Fruit fly (Drosophila melanogaster) whole organism, embryonic: ENCODE results near the gene CG4230.
A peak's percentile ranks its signal among the peaks of the same experiment; 100 is the strongest.

Experiments
- Bgb ChIP-seq: fragments of 200-800 bp; sonication (Bioruptor generic); IDR thresholded peaks from 2 replicates; pipeline ENCODE4 v1.3.6; 2022; ENCODE audit warnings: missing biosample characterization, missing genetic modification characterization; ENCODE audit not compliant: partially characterized antibody
- Blimp-1 ChIP-seq: fragments of 200-800 bp; sonication (Bioruptor generic); optimal IDR thresholded peaks from 3 replicates; lab custom pipeline; 2018; ENCODE audit warnings: missing biosample characterization, missing genetic modification characterization, mild to moderate bottlenecking, moderate library complexity, missing genetic modification reagents
- CG10321 ChIP-seq: fragments of 200-800 bp; sonication (Bioruptor generic); IDR thresholded peaks from 2 replicates; pipeline ENCODE4 v1.3.6; 2022; ENCODE audit warnings: missing biosample characterization, missing genetic modification characterization
- CG12391 ChIP-seq: fragments of 200-800 bp; sonication (Bioruptor generic); optimal IDR thresholded peaks from 3 replicates; lab custom pipeline; 2018; ENCODE audit warnings: missing biosample characterization, mild to moderate bottlenecking, missing genetic modification characterization, moderate library complexity
- CG12769 ChIP-seq: fragments of 200-800 bp; sonication (Bioruptor generic); optimal IDR thresholded peaks from 2 replicates; lab custom pipeline; 2019; ENCODE audit warnings: missing biosample characterization, mild to moderate bottlenecking, missing genetic modification characterization, moderate library complexity
- CG13287 ChIP-seq: fragments of 200-800 bp; sonication (Bioruptor generic); IDR thresholded peaks from 2 replicates; pipeline ENCODE4 v1.3.6; 2022; ENCODE audit warnings: missing biosample characterization, missing genetic modification characterization; ENCODE audit not compliant: partially characterized antibody
- CG13424 ChIP-seq: fragments of 200-800 bp; sonication (Bioruptor generic); optimal IDR thresholded peaks from 2 replicates; lab custom pipeline; 2019; ENCODE audit warnings: missing biosample characterization, mild to moderate bottlenecking, missing genetic modification characterization, moderate library complexity
- CG13894 ChIP-seq: fragments of 200-800 bp; sonication (Bioruptor generic); optimal IDR thresholded peaks from 3 replicates; lab custom pipeline; 2018; ENCODE audit warnings: missing biosample characterization, mild to moderate bottlenecking, missing genetic modification characterization, moderate library complexity
- CG1603 ChIP-seq: fragments of 200-800 bp; sonication (Bioruptor generic); optimal IDR thresholded peaks from 2 replicates; lab custom pipeline; 2019; ENCODE audit warnings: missing biosample characterization, mild to moderate bottlenecking, missing genetic modification characterization, moderate library complexity
- CG16813 ChIP-seq: fragments of 200-800 bp; sonication (Bioruptor generic); IDR thresholded peaks from 3 replicates; pipeline ENCODE4 v1.3.6; 2022; ENCODE audit warnings: missing biosample characterization, missing genetic modification characterization; ENCODE audit not compliant: partially characterized antibody
- CG30020 ChIP-seq: fragments of 200-800 bp; optimal IDR thresholded peaks from 2 replicates; lab custom pipeline; 2019; ENCODE audit warnings: missing biosample characterization, mild to moderate bottlenecking, missing genetic modification characterization, moderate library complexity
- CG34224 ChIP-seq: fragments of 200-800 bp; sonication (Bioruptor generic); IDR thresholded peaks from 3 replicates; pipeline ENCODE4 v1.3.6; 2022; ENCODE audit warnings: missing biosample characterization, missing genetic modification characterization; ENCODE audit not compliant: partially characterized antibody
- CG3847 ChIP-seq: fragments of 200-800 bp; sonication (Bioruptor generic); IDR thresholded peaks from 2 replicates; pipeline ENCODE4 v1.3.6; 2022; ENCODE audit warnings: missing biosample characterization, missing genetic modification characterization
- CG42726 ChIP-seq: fragments of 200-800 bp; sonication (Bioruptor generic); IDR thresholded peaks from 2 replicates; pipeline ENCODE4 v1.3.6; 2022; ENCODE audit warnings: missing biosample characterization, missing genetic modification characterization; ENCODE audit not compliant: partially characterized antibody
- CG4360 ChIP-seq: fragments of 200-800 bp; sonication (Bioruptor generic); IDR thresholded peaks from 2 replicates; pipeline ENCODE4 v1.3.6; 2022; ENCODE audit warnings: missing biosample characterization, missing genetic modification characterization
- CG6813 ChIP-seq: fragments of 200-800 bp; sonication (Bioruptor generic); optimal IDR thresholded peaks from 2 replicates; lab custom pipeline; 2017; ENCODE audit warnings: missing biosample characterization, missing genetic modification characterization, mild to moderate bottlenecking, moderate library complexity, missing genetic modification reagents
- CG8290 ChIP-seq, 3 experiments: fragments of 200-800 bp; sonication (Bioruptor generic); optimal IDR thresholded peaks; 2 replicates each; lab custom pipeline; 2016 to 2019; ENCODE audit warnings: missing biosample characterization in 3 of 3, missing genetic modification characterization in 3 of 3, mild to moderate bottlenecking in 2 of 3, moderate library complexity in 1 of 3
- Dad ChIP-seq: fragments of 200-800 bp; sonication (Bioruptor generic); optimal IDR thresholded peaks from 3 replicates; lab custom pipeline; 2016; ENCODE audit warnings: missing biosample characterization, missing genetic modification characterization
- Doc3 ChIP-seq: fragments of 200-800 bp; sonication (Bioruptor generic); IDR thresholded peaks from 3 replicates; pipeline ENCODE4 v1.3.6; 2022; ENCODE audit warnings: missing biosample characterization, missing genetic modification characterization; ENCODE audit not compliant: partially characterized antibody
- Fer3 ChIP-seq: fragments of 200-800 bp; sonication (Bioruptor generic); optimal IDR thresholded peaks from 2 replicates; lab custom pipeline; 2018; ENCODE audit warnings: missing biosample characterization, mild to moderate bottlenecking, missing genetic modification characterization, moderate library complexity
- HmgZ ChIP-seq: fragments of 200-800 bp; sonication (Bioruptor generic); optimal IDR thresholded peaks from 2 replicates; lab custom pipeline; 2018; ENCODE audit warnings: missing biosample characterization, mild to moderate bottlenecking, missing genetic modification characterization
- Hmr ChIP-seq: fragments of 200-800 bp; sonication (Bioruptor generic); optimal IDR thresholded peaks from 3 replicates; lab custom pipeline; 2017; ENCODE audit warnings: mild to moderate bottlenecking, missing biosample characterization, missing genetic modification reagents, missing genetic modification characterization
- Myb ChIP-seq: fragments of 200-800 bp; sonication (Bioruptor generic); optimal IDR thresholded peaks from 2 replicates; lab custom pipeline; 2016; ENCODE audit warnings: missing biosample characterization, missing genetic modification characterization
- NFAT ChIP-seq: fragments of 200-800 bp; sonication (Bioruptor generic); IDR thresholded peaks from 2 replicates; pipeline ENCODE4 v1.3.6; 2022; ENCODE audit warnings: missing biosample characterization, missing genetic modification characterization
- NK7.1 ChIP-seq: fragments of 200-800 bp; sonication (Bioruptor generic); optimal IDR thresholded peaks from 3 replicates; lab custom pipeline; 2016; ENCODE audit warnings: missing biosample characterization, missing genetic modification characterization
- Neu2 ChIP-seq: fragments of 200-800 bp; sonication (Bioruptor generic); optimal IDR thresholded peaks from 3 replicates; lab custom pipeline; 2016; ENCODE audit warnings: missing biosample characterization, missing genetic modification characterization, borderline replicate concordance
- Oaz ChIP-seq: fragments of 200-800 bp; sonication (Bioruptor generic); IDR thresholded peaks from 2 replicates; pipeline ENCODE4 v1.3.6; 2022; ENCODE audit warnings: missing biosample characterization, missing genetic modification characterization
- Opbp ChIP-seq: fragments of 200-800 bp; sonication (Bioruptor generic); IDR thresholded peaks from 3 replicates; pipeline ENCODE4 v1.3.6; 2022; ENCODE audit warnings: missing biosample characterization, missing genetic modification characterization; ENCODE audit not compliant: partially characterized antibody
- PHDP ChIP-seq: fragments of 200-800 bp; sonication (Bioruptor generic); optimal IDR thresholded peaks from 3 replicates; lab custom pipeline; 2018; ENCODE audit warnings: missing biosample characterization, mild to moderate bottlenecking, missing genetic modification characterization, moderate library complexity
- Spps ChIP-seq: fragments of 200-800 bp; sonication (Bioruptor generic); optimal IDR thresholded peaks from 2 replicates; lab custom pipeline; 2018; ENCODE audit warnings: missing biosample characterization, mild to moderate bottlenecking, missing genetic modification characterization
- Xrp1 ChIP-seq: fragments of 200-800 bp; sonication (Bioruptor generic); IDR thresholded peaks from 2 replicates; pipeline ENCODE4 v1.3.6; 2022; ENCODE audit warnings: missing biosample characterization, missing genetic modification characterization
- ap ChIP-seq: fragments of 200-800 bp; sonication (Bioruptor generic); IDR thresholded peaks from 2 replicates; pipeline ENCODE4 v1.3.6; 2022; ENCODE audit warnings: missing biosample characterization, missing genetic modification characterization
- bbx ChIP-seq: fragments of 200-800 bp; sonication (Bioruptor generic); IDR thresholded peaks from 2 replicates; pipeline ENCODE4 v1.3.6; 2022; ENCODE audit warnings: missing biosample characterization, missing genetic modification characterization; ENCODE audit not compliant: partially characterized antibody
- chinmo ChIP-seq: fragments of 200-800 bp; sonication (Bioruptor generic); IDR thresholded peaks from 4 replicates; pipeline ENCODE4 v1.3.6; 2022; ENCODE audit warnings: missing biosample characterization, missing genetic modification characterization; ENCODE audit not compliant: partially characterized antibody
- croc ChIP-seq: fragments of 200-800 bp; sonication (Bioruptor generic); conservative IDR thresholded peaks from 3 replicates; pipeline ENCODE4 v1.3.6; 2022; ENCODE audit warnings: missing biosample characterization, missing genetic modification characterization
- cwo ChIP-seq: fragments of 200-800 bp; sonication (Bioruptor generic); optimal IDR thresholded peaks from 3 replicates; lab custom pipeline; 2017; ENCODE audit warnings: missing biosample characterization, missing genetic modification characterization, mild to moderate bottlenecking, moderate library complexity, missing genetic modification reagents
- ems ChIP-seq: fragments of 200-800 bp; sonication (Bioruptor generic); optimal IDR thresholded peaks from 3 replicates; lab custom pipeline; 2016; ENCODE audit warnings: missing biosample characterization, missing genetic modification characterization
- ewg ChIP-seq: fragments of 200-800 bp; sonication (Bioruptor generic); optimal IDR thresholded peaks from 3 replicates; lab custom pipeline; 2017; ENCODE audit warnings: mild to moderate bottlenecking, missing biosample characterization, missing genetic modification reagents, missing genetic modification characterization
- gem ChIP-seq: fragments of 200-800 bp; sonication (Bioruptor generic); optimal IDR thresholded peaks from 2 replicates; lab custom pipeline; 2019; ENCODE audit warnings: missing biosample characterization, mild to moderate bottlenecking, missing genetic modification characterization, moderate library complexity
- lilli ChIP-seq: fragments of 200-800 bp; sonication (Bioruptor generic); optimal IDR thresholded peaks from 3 replicates; lab custom pipeline; 2016; ENCODE audit warnings: missing biosample characterization, missing genetic modification characterization
- mld ChIP-seq: fragments of 200-800 bp; sonication (Bioruptor generic); IDR thresholded peaks from 3 replicates; pipeline ENCODE4 v1.3.6; 2022; ENCODE audit warnings: missing biosample characterization, missing genetic modification characterization; ENCODE audit not compliant: partially characterized antibody
- nmo ChIP-seq: fragments of 200-800 bp; sonication (Bioruptor generic); optimal IDR thresholded peaks from 2 replicates; lab custom pipeline; 2018; ENCODE audit warnings: missing biosample characterization, mild to moderate bottlenecking, missing genetic modification characterization, moderate library complexity
- org-1 ChIP-seq: fragments of 200-800 bp; sonication (Bioruptor generic); optimal IDR thresholded peaks from 2 replicates; lab custom pipeline; 2017; ENCODE audit warnings: missing biosample characterization, missing genetic modification characterization
- row ChIP-seq: fragments of 200-800 bp; sonication (Bioruptor generic); IDR thresholded peaks from 3 replicates; pipeline ENCODE4 v1.3.6; 2022; ENCODE audit warnings: missing biosample characterization, missing genetic modification characterization
- slou ChIP-seq: fragments of 200-800 bp; sonication (Bioruptor generic); optimal IDR thresholded peaks from 3 replicates; lab custom pipeline; 2016; ENCODE audit warnings: missing biosample characterization, missing genetic modification characterization
- slp2 ChIP-seq: fragments of 200-800 bp; sonication (Bioruptor generic); optimal IDR thresholded peaks from 2 replicates; lab custom pipeline; 2016; ENCODE audit warnings: missing biosample characterization, missing genetic modification characterization
- wor ChIP-seq: fragments of 200-800 bp; sonication (Bioruptor generic); IDR thresholded peaks from 2 replicates; pipeline ENCODE4 v1.3.6; 2022; ENCODE audit warnings: missing biosample characterization, missing genetic modification characterization
- zen ChIP-seq: fragments of 200-800 bp; sonication (Bioruptor generic); optimal IDR thresholded peaks from 3 replicates; lab custom pipeline; 2018; ENCODE audit warnings: missing biosample characterization, mild to moderate bottlenecking, missing genetic modification characterization, moderate library complexity

The CG4230 gene

dm6 chr2L:5054953-5055352 lies 41.1 kb upstream of the CG4230 start, which contains the start of the genes CG14036 and His3.3A (continued):
- peak; percentile 43 for TF ChIP-seq CG13424 (tag; lab: Kevin White, UChicago)
- TF ChIP-seq Dad (GFP tag; lab: Kevin White, UChicago): peak; percentile 41
- no peak for TF ChIP-seq CG6813 (GFP tag; lab: Kevin White, UChicago)
- peak; percentile 80 for TF ChIP-seq CG34224
- no peak for TF ChIP-seq CG10321 (GFP tag; lab: Robert Waterston, UW)
- TF ChIP-seq croc (GFP tag; lab: Robert Waterston, UW): no peak
- TF ChIP-seq Hmr (GFP tag; lab: Kevin White, UChicago): peak; percentile 42
- TF ChIP-seq CG42726 (GFP tag; lab: Robert Waterston, UW): peak; percentile 59; the same call in 1 of the 2 replicates
- no peak for TF ChIP-seq wor (GFP tag; lab: Robert Waterston, UW)
- peak; percentile 1 for TF ChIP-seq Spps (tag; lab: Kevin White, UChicago)
- no peak for TF ChIP-seq Xrp1
- TF ChIP-seq slou (GFP tag; lab: Kevin White, UChicago): no peak
- peak; percentile 75 for TF ChIP-seq Myb
- TF ChIP-seq NK7.1 (GFP tag; lab: Kevin White, UChicago): no peak
- peak; percentile 41 for TF ChIP-seq CG13894 (tag; lab: Kevin White, UChicago)
- peak; percentile 60 for TF ChIP-seq bbx (GFP tag; lab: Robert Waterston, UW)
- TF ChIP-seq slp2 (GFP tag; lab: Kevin White, UChicago): no peak
- TF ChIP-seq ap: no peak
- peak; percentile 5 for TF ChIP-seq gem
- no peak for TF ChIP-seq cwo (GFP tag; lab: Kevin White, UChicago)
- TF ChIP-seq lilli (GFP tag; lab: Kevin White, UChicago): peak; percentile 38
- peak; percentile 68; the same call in 1 of the 4 replicates for TF ChIP-seq chinmo (GFP tag; lab: Robert Waterston, UW)
- peak; percentile 100 for TF ChIP-seq CG1603 (tag; lab: Kevin White, UChicago)
- TF ChIP-seq HmgZ (tag; lab: Kevin White, UChicago): peak; percentile 74
- TF ChIP-seq Oaz (GFP tag; lab: Robert Waterston, UW): no peak
- TF ChIP-seq mld (GFP tag; lab: Robert Waterston, UW): 0 out of 3 replicates have a peak, but pooled peaks have one; percentile 41
- no peak for TF ChIP-seq org-1
- peak; percentile 42 for TF ChIP-seq CG12391
- TF ChIP-seq Opbp (GFP tag; lab: Robert Waterston, UW): peak; percentile 63; the same call in 2 of the 3 replicates
- peak; percentile 92 for TF ChIP-seq CG30020
- peak; percentile 4 for TF ChIP-seq PHDP (tag; lab: Kevin White, UChicago)
- peak; percentile 50 for TF ChIP-seq ems (GFP tag; lab: Kevin White, UChicago)
- no peak for TF ChIP-seq CG8290 (GFP tag; optimal IDR thresholded peaks at IDR 0.05; lab: Kevin White, UChicago)
- peak in 1 of 2 experiments; percentile 75 for TF ChIP-seq CG8290 (tag; optimal IDR thresholded peaks at IDR 0.05; lab: Kevin White, UChicago)
- no peak for TF ChIP-seq Neu2 (GFP tag; lab: Kevin White, UChicago)
- peak; percentile 51; the same call in 2 of the 3 replicates for TF ChIP-seq row (GFP tag; lab: Robert Waterston, UW)
- peak; percentile 75 for TF ChIP-seq Bgb
- peak; percentile 69 for TF ChIP-seq CG16813 (GFP tag; lab: Robert Waterston, UW)
- TF ChIP-seq Doc3 (GFP tag; lab: Robert Waterston, UW): peak; percentile 49; the same call in 1 of the 3 replicates
- TF ChIP-seq CG4360: no peak
- TF ChIP-seq CG12769: peak; percentile 20
- TF ChIP-seq zen (tag; lab: Kevin White, UChicago): peak; percentile 25
- peak; percentile 69 for TF ChIP-seq Blimp-1 (GFP tag; lab: Kevin White, UChicago)
- TF ChIP-seq CG13287: peak; percentile 81
- peak; percentile 35; the same call in 1 of the 2 replicates for TF ChIP-seq CG3847 (GFP tag; lab: Robert Waterston, UW)
- TF ChIP-seq ewg: peak; percentile 40
- no peak for TF ChIP-seq NFAT (GFP tag; lab: Robert Waterston, UW)
- peak; percentile 56 for TF ChIP-seq nmo (GFP tag; lab: Kevin White, UChicago)
- TF ChIP-seq Fer3 (tag; lab: Kevin White, UChicago): no peak
